Fruit fly (Drosophila melanogaster): ENCODE data around the gene CG7079.

- TF ChIP-seq Abd-B (GFP tag; optimal IDR thresholded peaks at IDR 0.05) (no peak), Hnf4 (GFP tag; optimal IDR thresholded peaks at IDR 0.05) (no peak), Myc (optimal IDR thresholded peaks at IDR 0.05) (no peak), GATAd (GFP tag; optimal IDR thresholded peaks at IDR 0.05) (no peak), Rel (GFP tag; optimal IDR thresholded peaks at IDR 0.05) (no peak), Rel (tag; optimal IDR thresholded peaks at IDR 0.05) (no peak), tai (GFP tag; optimal IDR thresholded peaks at IDR 0.05) (no peak), pan (optimal IDR thresholded peaks at IDR 0.05) (no peak), h (GFP tag; optimal IDR thresholded peaks at IDR 0.05) (no peak), ey (GFP tag; optimal IDR thresholded peaks at IDR 0.05) (no peak), Dfd (GFP tag; optimal IDR thresholded peaks at IDR 0.05) (no peak), sage (GFP tag; optimal IDR thresholded peaks at IDR 0.05) (no peak)
Measured at dm6 chr3R:21092829-21093228, 44.2 kb upstream of the CG7079 start.
